Worm (Caenorhabditis elegans): ENCODE data around the gene uvs-1.

uvs-1 gene

DNA sequence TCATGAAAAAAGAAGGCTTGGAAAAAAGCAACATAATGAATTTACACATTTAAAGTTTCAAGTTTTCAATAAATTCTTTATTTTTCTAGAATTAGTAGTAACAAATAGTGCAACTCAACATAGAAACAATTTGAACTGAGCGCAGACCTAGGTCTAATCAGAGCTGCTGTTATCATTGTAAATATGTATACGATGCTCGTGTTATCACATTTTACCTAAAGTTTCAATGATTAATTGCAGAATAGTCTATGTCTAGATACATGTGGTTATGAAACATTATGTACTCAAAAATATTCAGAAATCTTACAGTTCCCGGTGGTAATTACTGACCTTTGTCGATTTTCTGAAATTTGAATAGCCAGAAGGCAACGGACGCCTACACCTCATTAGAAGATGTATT is 48.0 kb downstream of the uvs-1 start:
- TF ChIP-seq sma-9 (GFP tag; optimal IDR thresholded peaks at IDR 0.05) (peak; percentile 14), sma-9 (tag; optimal IDR thresholded peaks at IDR 0.05) (no peak), ztf-4 (tag; optimal IDR thresholded peaks at IDR 0.05) (no peak), nhr-23 (tag; optimal IDR thresholded peaks at IDR 0.05) (no peak), fos-1 (tag; optimal IDR thresholded peaks at IDR 0.05) (peak; percentile 5)

ce11 chrV:7754557-7754956 is 49.5 kb downstream of the uvs-1 start, which contains the start of gene T05B11.4:
TSS of gene T05B11.4 (minus strand) at chrV:7754657.
- TF ChIP-seq nhr-10 (tag; optimal IDR thresholded peaks at IDR 0.05) (no peak), crh-2 (tag; optimal IDR thresholded peaks at IDR 0.05) (no peak), nhr-23 (tag; optimal IDR thresholded peaks at IDR 0.05) (no peak)
